Worm (Caenorhabditis elegans): ENCODE results near the gene F46B6.9.

- TF ChIP-seq gmeb-2 (tag; optimal IDR thresholded peaks at IDR 0.05) (no peak), C08G9.2 (tag; optimal IDR thresholded peaks at IDR 0.05) (no peak), rnt-1 (tag; optimal IDR thresholded peaks at IDR 0.05) (no peak), ceh-31 (tag; optimal IDR thresholded peaks at IDR 0.05) (no peak), ref-2 (tag; optimal IDR thresholded peaks at IDR 0.05) (no peak), ztf-16 (tag; optimal IDR thresholded peaks at IDR 0.05) (no peak), unc-55 (GFP tag; optimal IDR thresholded peaks at IDR 0.05) (no peak), ama-1 (optimal IDR thresholded peaks at IDR 0.05) (no peak), pha-4 (tag; optimal IDR thresholded peaks at IDR 0.05) (no peak), unc-86 (tag; optimal IDR thresholded peaks at IDR 0.05) (no peak), ahr-1 (tag; optimal IDR thresholded peaks at IDR 0.05) (no peak), ceh-45 (GFP tag; IDR thresholded peaks at IDR 0.05) (no peak), tbx-2 (tag; optimal IDR thresholded peaks at IDR 0.05) (no peak), sox-2 (GFP tag; IDR thresholded peaks at IDR 0.05) (no peak)
Observed at ce11 chrV:9801965-9802364, 5.3 kb downstream of the F46B6.9 start, which contains the start of gene F46B6.10.
